Worm (Caenorhabditis elegans) whole organism, L4 larva: ENCODE data around the gene clec-207.
A peak's percentile ranks its signal among the peaks of the same experiment; 100 is the strongest.
"Not testable (repeated sequence)": the region's sequence is repeated elsewhere in the genome, so short reads cannot be mapped to it uniquely, and the experiment has no call there.

Experiments used
- R02D3.7 ChIP-seq: fragments of 150-350 bp; sonication (generic microtip); optimal IDR thresholded peaks from 3 replicates; lab custom pipeline; 2014; ENCODE audit warnings: missing biosample characterization, missing genetic modification characterization
- Y105C5A.15 ChIP-seq: fragments of 200-800 bp; sonication (Bioruptor generic); IDR thresholded peaks from 2 replicates; pipeline ENCODE4 v1.3.6; 2022; ENCODE audit warnings: missing genetic modification characterization, missing compliant biosample characterization
- Y5F2A.4 ChIP-seq: fragments of 200-800 bp; sonication (Bioruptor generic); optimal IDR thresholded peaks from 2 replicates; lab custom pipeline; 2018; ENCODE audit warnings: mild to moderate bottlenecking, missing genetic modification characterization, missing compliant biosample characterization
- aha-1 ChIP-seq: fragments of 150-350 bp; peaks from one replicate; lab custom pipeline; 2014; ENCODE audit warnings: missing biosample characterization, missing genetic modification characterization
- aly-2 ChIP-seq: sonication (generic microtip); optimal IDR thresholded peaks from 2 replicates; lab custom pipeline; 2018; ENCODE audit warnings: missing biosample characterization, missing genetic modification characterization
- arid-1 ChIP-seq: fragments of 200-800 bp; sonication (Bioruptor generic); conservative IDR thresholded peaks from 2 replicates; pipeline ENCODE4 v1.3.6; 2022; ENCODE audit warnings: missing genetic modification reagents, missing genetic modification characterization, missing compliant biosample characterization
- ceh-32 ChIP-seq: sonication (generic microtip); optimal IDR thresholded peaks from 2 replicates; lab custom pipeline; 2016; ENCODE audit warnings: mild to moderate bottlenecking, missing genetic modification characterization, missing compliant biosample characterization; ENCODE audit not compliant: poor library complexity
- ceh-82 ChIP-seq: sonication (generic microtip); optimal IDR thresholded peaks from 2 replicates; lab custom pipeline; 2017; ENCODE audit warnings: missing biosample characterization, missing genetic modification characterization
- dmd-6 ChIP-seq: fragments of 200-800 bp; sonication (Bioruptor generic); IDR thresholded peaks from 2 replicates; pipeline ENCODE4 v1.3.6; 2022; ENCODE audit warnings: missing genetic modification reagents, missing genetic modification characterization, missing compliant biosample characterization
- duxl-1 ChIP-seq: sonication (generic microtip); optimal IDR thresholded peaks from 2 replicates; lab custom pipeline; 2016; ENCODE audit warnings: mild to moderate bottlenecking, missing genetic modification characterization, moderate library complexity, missing compliant biosample characterization; ENCODE audit not compliant: poor library complexity
- egl-27 ChIP-seq: sonication (generic microtip); optimal IDR thresholded peaks from 3 replicates; lab custom pipeline; 2017; ENCODE audit warnings: missing biosample characterization, missing genetic modification reagents, missing genetic modification characterization
- egl-43 ChIP-seq: fragments of 200-800 bp; sonication (Bioruptor generic); IDR thresholded peaks from 2 replicates; pipeline ENCODE4 v1.3.6; 2022; ENCODE audit warnings: missing genetic modification reagents, missing genetic modification characterization, missing compliant biosample characterization
- fos-1 ChIP-seq: fragments of 150-350 bp; optimal IDR thresholded peaks from 2 replicates; lab custom pipeline; 2014; ENCODE audit warnings: missing biosample characterization, missing genetic modification characterization
- gei-8 ChIP-seq: fragments of 200-800 bp; sonication (Bioruptor generic); optimal IDR thresholded peaks from 2 replicates; lab custom pipeline; 2018; ENCODE audit warnings: mild to moderate bottlenecking, missing genetic modification characterization, missing compliant biosample characterization
- hif-1 ChIP-seq, 2 experiments: sonication (generic microtip); optimal IDR thresholded peaks; 2 replicates each; lab custom pipeline; 2016 to 2017; ENCODE audit warnings: missing compliant biosample characterization in 2 of 2, missing genetic modification characterization in 2 of 2, missing genetic modification reagents in 2 of 2, missing genotype in 2 of 2, mild to moderate bottlenecking in 1 of 2
- jun-1 ChIP-seq: fragments of 150-350 bp; optimal IDR thresholded peaks from 2 replicates; lab custom pipeline; 2014; ENCODE audit warnings: missing biosample characterization, missing genetic modification reagents, missing genetic modification characterization
- lin-15B ChIP-seq: fragments of 150-350 bp; sonication (generic microtip); optimal IDR thresholded peaks from 3 replicates; lab custom pipeline; 2014; ENCODE audit warnings: missing biosample characterization, missing genetic modification characterization
- lin-39 ChIP-seq: fragments of 150-350 bp; optimal IDR thresholded peaks from 2 replicates; lab custom pipeline; 2014; ENCODE audit warnings: missing biosample characterization, missing genetic modification reagents, missing genetic modification characterization
- lir-3 ChIP-seq: sonication (generic microtip); optimal IDR thresholded peaks from 2 replicates; lab custom pipeline; 2016; ENCODE audit warnings: mild to moderate bottlenecking, missing genetic modification characterization, missing compliant biosample characterization
- lsy-2 ChIP-seq, 2 experiments: fragments of 150-350 bp in 1 of 2; sonication (generic microtip) in 1 of 2; optimal IDR thresholded peaks; 2 replicates each; lab custom pipeline; 2014 to 2017; ENCODE audit warnings: missing biosample characterization in 2 of 2, missing genetic modification characterization in 2 of 2
- madf-5 ChIP-seq, 2 experiments: fragments of 200-800 bp; sonication (Bioruptor generic); IDR thresholded peaks; 2 replicates each; pipeline ENCODE4 v1.3.6; 2022; ENCODE audit warnings: missing compliant biosample characterization in 2 of 2, missing genetic modification characterization in 2 of 2
- mes-2 ChIP-seq: sonication (generic microtip); optimal IDR thresholded peaks from 2 replicates; lab custom pipeline; 2016; ENCODE audit warnings: missing genotype, mild to moderate bottlenecking, missing genetic modification characterization, missing compliant biosample characterization; ENCODE audit not compliant: poor library complexity, severe bottlenecking
- mxl-2 ChIP-seq: fragments of 200-800 bp; sonication (Bioruptor generic); conservative IDR thresholded peaks from 2 replicates; pipeline ENCODE4 v1.3.6; 2022; ENCODE audit warnings: missing genetic modification reagents, missing genetic modification characterization, missing compliant biosample characterization
- mxl-3 ChIP-seq: fragments of 200-800 bp; sonication (Bioruptor generic); optimal IDR thresholded peaks from 2 replicates; lab custom pipeline; 2018; ENCODE audit warnings: mild to moderate bottlenecking, missing genetic modification characterization, missing compliant biosample characterization
- nhr-102 ChIP-seq: sonication (generic microtip); optimal IDR thresholded peaks from 2 replicates; lab custom pipeline; 2016; ENCODE audit warnings: mild to moderate bottlenecking, missing genetic modification characterization, moderate library complexity, missing compliant biosample characterization
- nhr-11 ChIP-seq: fragments of 150-350 bp; optimal IDR thresholded peaks from 2 replicates; lab custom pipeline; 2014; ENCODE audit warnings: missing biosample characterization, missing genetic modification characterization
- nhr-111 ChIP-seq: fragments of 200-800 bp; sonication (Bioruptor generic); optimal IDR thresholded peaks from 2 replicates; lab custom pipeline; 2018; ENCODE audit warnings: mild to moderate bottlenecking, missing genetic modification characterization, missing compliant biosample characterization
- nhr-42 ChIP-seq: fragments of 200-800 bp; sonication (Bioruptor generic); IDR thresholded peaks from 2 replicates; pipeline ENCODE4 v1.3.6; 2022; ENCODE audit warnings: missing genetic modification characterization, missing compliant biosample characterization
- nhr-48 ChIP-seq: sonication (generic microtip); optimal IDR thresholded peaks from 2 replicates; lab custom pipeline; 2016; ENCODE audit warnings: mild to moderate bottlenecking, missing genetic modification characterization, missing compliant biosample characterization
- nhr-6 ChIP-seq: fragments of 150-350 bp; optimal IDR thresholded peaks from 2 replicates; lab custom pipeline; 2014; ENCODE audit warnings: missing biosample characterization, missing genetic modification characterization
- nhr-76 ChIP-seq: fragments of 150-350 bp; optimal IDR thresholded peaks from 2 replicates; lab custom pipeline; 2014; ENCODE audit warnings: missing biosample characterization, missing genetic modification characterization
- nhr-77 ChIP-seq: fragments of 150-350 bp; optimal IDR thresholded peaks from 2 replicates; lab custom pipeline; 2014; ENCODE audit warnings: missing biosample characterization, missing genetic modification characterization
- pqm-1 ChIP-seq: sonication (generic microtip); optimal IDR thresholded peaks from 2 replicates; lab custom pipeline; 2017; ENCODE audit warnings: missing biosample characterization, missing genetic modification characterization
- rbr-2 ChIP-seq: sonication (generic microtip); optimal IDR thresholded peaks from 2 replicates; lab custom pipeline; 2016; ENCODE audit warnings: missing genotype, missing genetic modification characterization, missing compliant biosample characterization
- set-16 ChIP-seq: fragments of 200-800 bp; sonication (Bioruptor generic); IDR thresholded peaks from 2 replicates; pipeline ENCODE4 v1.3.6; 2022; ENCODE audit warnings: missing genetic modification reagents, missing genetic modification characterization, missing compliant biosample characterization
- skn-1 ChIP-seq: fragments of 150-350 bp; optimal IDR thresholded peaks from 2 replicates; lab custom pipeline; 2014; ENCODE audit warnings: missing biosample characterization, missing genetic modification characterization
- snpc-1.2 ChIP-seq: fragments of 200-800 bp; sonication (Bioruptor generic); IDR thresholded peaks from 2 replicates; pipeline ENCODE4 v1.3.6; 2022; ENCODE audit warnings: missing genetic modification reagents, missing genetic modification characterization, missing compliant biosample characterization
- snpc-4 ChIP-seq: fragments of 150-350 bp; optimal IDR thresholded peaks from 2 replicates; lab custom pipeline; 2014; ENCODE audit warnings: missing biosample characterization, missing genetic modification characterization
- unc-62 ChIP-seq, 3 experiments: fragments of 150-350 bp in 1 of 3; sonication (generic microtip); optimal IDR thresholded peaks in 2 of 3; peaks in 1 of 3; 1 replicate in 1 of 3; 2 replicates in 2 of 3; lab custom pipeline; 2014 to 2017; ENCODE audit warnings: missing biosample characterization in 3 of 3, missing genetic modification characterization in 3 of 3, missing genetic modification reagents in 3 of 3, missing genotype in 1 of 3
- vab-7 ChIP-seq: fragments of 200-800 bp; sonication (Bioruptor generic); IDR thresholded peaks from 2 replicates; pipeline ENCODE4 v1.3.6; 2022; ENCODE audit warnings: missing genetic modification reagents, missing genetic modification characterization, missing compliant biosample characterization
- zfp-3 ChIP-seq: fragments of 200-800 bp; sonication (Bioruptor generic); conservative IDR thresholded peaks from 2 replicates; pipeline ENCODE4 v1.3.6; 2022; ENCODE audit warnings: missing genetic modification reagents, missing genetic modification characterization, missing compliant biosample characterization
- ztf-7 ChIP-seq: fragments of 150-350 bp; optimal IDR thresholded peaks from 2 replicates; lab custom pipeline; 2014; ENCODE audit warnings: missing biosample characterization, missing genetic modification characterization

The clec-207 gene

DNA sequence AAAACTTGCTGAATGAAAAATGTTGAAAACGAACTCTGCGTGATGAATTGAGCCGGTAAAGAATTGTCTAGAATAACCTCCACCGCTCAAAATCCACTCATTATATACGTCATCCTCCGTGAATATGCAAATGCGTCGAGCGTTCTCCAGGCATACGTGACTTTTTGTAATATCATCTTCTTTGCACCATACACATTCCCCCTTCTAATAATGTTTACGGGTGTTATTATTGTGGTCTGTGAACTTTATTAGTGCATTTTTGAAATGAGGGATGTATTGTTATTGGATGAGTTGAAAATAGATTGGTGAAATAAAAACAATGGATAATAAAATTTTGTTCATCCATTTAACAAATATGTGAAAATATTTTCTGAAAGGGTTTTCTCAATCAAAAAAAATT lies 44.0 kb downstream of the clec-207 start, which contains the start of gene F22F7.7:
F22F7.7 (minus strand) TSS at position 125 of the 400 bp plus-strand sequence.
- TF ChIP-seq set-16 (GFP tag; lab: Robert Waterston, UW) = no peak
- no peak for TF ChIP-seq vab-7
- TF ChIP-seq hif-1 (tag; optimal IDR thresholded peaks at IDR 0.05; lab: Kevin White, UChicago) = peak in 1 of 2 experiments; percentile 69
- no peak for TF ChIP-seq fos-1 (tag; lab: Kevin White, UChicago)
- TF ChIP-seq arid-1 (GFP tag; lab: Robert Waterston, UW) = no peak
- TF ChIP-seq duxl-1 (tag; lab: Kevin White, UChicago) = no peak
- TF ChIP-seq aha-1 (tag; lab: Kevin White, UChicago) = peak; percentile 94
- no peak for TF ChIP-seq lin-39 (tag; lab: Kevin White, UChicago)
- TF ChIP-seq, all 104 proteins: peak for 2

DNA sequence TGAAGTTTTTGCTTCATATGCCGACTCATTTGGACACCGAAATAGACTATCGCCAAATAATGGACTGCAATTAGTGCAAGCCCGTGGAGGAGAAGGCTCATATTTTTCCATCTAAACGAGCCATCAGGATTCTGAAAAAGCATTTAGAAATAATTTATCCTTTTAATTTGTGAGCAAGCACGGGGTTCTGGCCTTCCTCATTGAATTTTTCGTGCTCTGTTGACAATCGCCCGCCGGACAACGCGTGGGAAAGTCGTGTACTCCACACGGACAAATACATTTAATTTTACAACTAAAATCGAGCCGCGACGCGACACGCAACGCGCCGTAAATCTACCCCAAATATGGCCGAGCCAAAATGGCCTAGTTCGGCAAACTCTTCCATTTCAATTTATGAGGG lies 48.5 kb downstream of the clec-207 start, which contains the start of gene F22F7.12:
F22F7.12 (minus strand) TSS at position 101 of the 400 bp plus-strand sequence.
- TF ChIP-seq unc-62 (GFP tag; optimal IDR thresholded peaks at IDR 0.05 in 1 of 2; lab: Kevin White, UChicago); unc-62 (tag; optimal IDR thresholded peaks at IDR 0.05; lab: Kevin White, UChicago); mxl-3 (GFP tag; lab: Kevin White, UChicago); madf-5 (GFP tag; IDR thresholded peaks at IDR 0.05; lab: Robert Waterston, UW): not testable (repeated sequence)

DNA sequence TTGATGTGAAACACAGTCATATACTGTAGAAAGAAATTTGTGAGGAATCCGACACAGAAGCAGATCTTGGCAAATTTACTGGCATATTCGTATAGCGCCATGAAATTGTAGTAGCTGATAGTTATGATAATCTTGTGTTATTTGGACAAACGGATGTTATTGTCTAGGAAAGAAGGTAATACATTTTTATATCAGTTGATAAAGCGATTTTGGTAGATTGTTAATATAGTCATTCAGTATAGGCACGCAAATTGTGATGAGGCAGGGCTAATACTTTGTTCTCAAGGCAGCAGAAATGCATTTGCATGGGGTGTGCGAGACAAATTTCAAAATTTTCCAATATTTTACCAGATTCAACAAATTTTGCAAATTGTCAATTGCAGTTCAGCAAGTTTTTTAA lies 50.2 kb downstream of the clec-207 start, which contains the start of gene str-52:
str-52 (minus strand) TSS at position 101 of the 400 bp plus-strand sequence.
- no peak for TF ChIP-seq lsy-2 (tag; optimal IDR thresholded peaks at IDR 0.05; lab: Kevin White, UChicago)
- no peak for TF ChIP-seq zfp-3
- TF ChIP-seq snpc-1.2 (GFP tag; lab: Robert Waterston, UW) = no peak
- no peak for TF ChIP-seq jun-1 (tag; lab: Kevin White, UChicago)
- no peak for TF ChIP-seq egl-43 (GFP tag; lab: Robert Waterston, UW)
- TF ChIP-seq lir-3 (tag; lab: Kevin White, UChicago) = no peak
- no peak for TF ChIP-seq skn-1 (tag; lab: Kevin White, UChicago)
- no peak for TF ChIP-seq gei-8
- no peak for TF ChIP-seq nhr-48
- TF ChIP-seq Y5F2A.4 (GFP tag; lab: Kevin White, UChicago) = no peak
- TF ChIP-seq R02D3.7 (tag; lab: Kevin White, UChicago) = no peak
- no peak for TF ChIP-seq ztf-7 (tag; lab: Kevin White, UChicago)
- no peak for TF ChIP-seq mxl-2 (GFP tag; lab: Robert Waterston, UW)
- no peak for TF ChIP-seq rbr-2 (tag; lab: Kevin White, UChicago)
- no peak for TF ChIP-seq lin-15B (tag; lab: Kevin White, UChicago)
- TF ChIP-seq dmd-6 (GFP tag; lab: Robert Waterston, UW) = no peak
- TF ChIP-seq duxl-1 (tag; lab: Kevin White, UChicago) = no peak
- TF ChIP-seq Y105C5A.15 (GFP tag; lab: Robert Waterston, UW) = no peak
- no peak for TF ChIP-seq snpc-4 (tag; lab: Kevin White, UChicago)

DNA sequence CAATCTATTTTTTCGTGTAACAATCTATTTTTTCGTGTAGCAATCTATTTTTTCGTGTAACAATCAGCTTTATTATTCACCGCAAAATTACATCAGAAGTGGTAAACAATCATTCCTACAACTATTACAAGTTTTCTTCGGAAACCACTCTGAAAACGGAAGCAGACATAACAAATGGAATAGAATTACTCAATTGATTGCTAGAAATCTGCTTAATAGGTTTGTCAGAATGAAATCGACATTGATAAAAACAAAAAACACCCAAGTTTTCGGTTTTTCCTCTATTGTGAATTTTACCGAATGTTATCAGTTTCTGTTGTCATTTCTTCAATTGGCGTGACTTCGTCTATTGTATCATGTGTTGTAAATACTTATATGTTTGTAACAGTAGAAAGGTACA lies 50.9 kb downstream of the clec-207 start, which contains the start of gene srbc-20:
srbc-20 (plus strand) TSS at position 301 of the 400 bp plus-strand sequence.
- no peak for TF ChIP-seq madf-5 (GFP tag; IDR thresholded peaks at IDR 0.05; lab: Robert Waterston, UW)
- TF ChIP-seq ceh-82 = no peak
- no peak for TF ChIP-seq ztf-7 (tag; lab: Kevin White, UChicago)
- TF ChIP-seq hif-1 (tag; optimal IDR thresholded peaks at IDR 0.05; lab: Kevin White, UChicago) = no peak
- TF ChIP-seq mes-2 (tag; lab: Kevin White, UChicago) = no peak
- TF ChIP-seq nhr-77 (tag; lab: Kevin White, UChicago) = no peak
- TF ChIP-seq nhr-76 (tag; lab: Kevin White, UChicago) = no peak
- no peak for TF ChIP-seq nhr-111
- TF ChIP-seq aly-2 (tag; lab: Kevin White, UChicago) = no peak
- no peak for TF ChIP-seq nhr-42
- TF ChIP-seq nhr-11 = no peak
- TF ChIP-seq pqm-1 (tag; lab: Kevin White, UChicago) = no peak
- TF ChIP-seq ceh-32 (tag; lab: Kevin White, UChicago) = no peak
- TF ChIP-seq egl-27 (tag; lab: Kevin White, UChicago) = no peak
- TF ChIP-seq nhr-102 (tag; lab: Kevin White, UChicago) = no peak
- TF ChIP-seq set-16 (GFP tag; lab: Robert Waterston, UW) = no peak
- TF ChIP-seq nhr-6 (tag; lab: Kevin White, UChicago) = no peak
